Fruit fly (Drosophila melanogaster): ENCODE measurements around the gene CG43082.

CG43082 gene

DNA sequence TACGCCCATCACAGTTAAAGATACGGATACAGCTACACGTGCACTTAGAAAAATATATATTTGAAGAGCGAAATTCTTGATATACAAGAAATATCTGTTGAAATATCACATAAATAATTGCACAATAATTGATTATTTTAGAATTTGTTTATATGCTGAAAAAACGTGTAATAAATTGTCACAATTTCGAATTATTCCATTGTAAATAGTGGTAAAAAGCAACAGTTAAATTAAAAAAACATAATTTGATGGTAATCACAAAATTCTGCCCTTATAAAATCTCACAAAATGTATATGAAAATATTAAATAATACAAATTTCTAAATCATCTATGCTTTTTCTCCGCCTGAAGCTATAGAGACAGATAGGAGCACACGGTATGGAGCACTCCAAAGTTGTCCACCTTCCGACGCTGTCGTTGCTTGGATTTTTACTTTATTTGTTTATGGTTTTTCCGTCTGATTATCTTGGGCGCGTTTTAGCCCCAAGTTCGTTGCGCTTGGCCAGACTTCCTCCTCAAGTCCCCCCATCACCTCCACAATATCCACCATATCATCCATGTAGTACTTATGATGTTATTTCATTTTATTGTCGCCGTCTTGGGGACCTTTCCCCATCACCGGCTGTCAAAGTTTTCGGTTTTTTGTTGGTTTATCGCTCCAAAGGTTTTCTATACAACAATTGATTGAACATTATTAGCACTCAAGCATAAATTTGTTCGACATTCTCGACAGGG lies 42.8 kb downstream of the CG43082 start (continued):
- TF ChIP-seq peb (GFP tag; IDR thresholded peaks at IDR 0.05) (no peak), CG1529 (GFP tag; optimal IDR thresholded peaks at IDR 0.05) (peak; percentile 69), CG2875 (GFP tag; optimal IDR thresholded peaks at IDR 0.05) (peak; percentile 34), HLH3B (GFP tag; IDR thresholded peaks at IDR 0.05) (no peak), CG12659 (GFP tag; optimal IDR thresholded peaks at IDR 0.05) (peak; percentile 47), CG12391 (tag; optimal IDR thresholded peaks at IDR 0.05) (peak; percentile 76), CG18011 (GFP tag; optimal IDR thresholded peaks at IDR 0.05) (no peak), CG14667 (GFP tag; IDR thresholded peaks at IDR 0.05) (no peak; the same call in 1 of the 2 replicates), CG7928 (GFP tag; optimal IDR thresholded peaks at IDR 0.05) (no peak), dmrt99B (tag; optimal IDR thresholded peaks at IDR 0.05) (peak; percentile 78), Elba2 (GFP tag; optimal IDR thresholded peaks at IDR 0.05) (no peak), CG4854 (GFP tag; optimal IDR thresholded peaks at IDR 0.05) (no peak), Antp (GFP tag; optimal IDR thresholded peaks at IDR 0.05) (no peak), E2f1 (GFP tag; IDR thresholded peaks at IDR 0.05) (no peak), Atf3 (GFP tag; optimal IDR thresholded peaks at IDR 0.05) (no peak), CG9932 (GFP tag; IDR thresholded peaks at IDR 0.05) (no peak), Mrtf (GFP tag; IDR thresholded peaks at IDR 0.05) (0 out of 3 replicates have a peak, but pooled peaks have one; percentile 38), ewg (GFP tag; optimal IDR thresholded peaks at IDR 0.05) (peak; percentile 46), dm (GFP tag; optimal IDR thresholded peaks at IDR 0.05) (peak; percentile 25), Optix (GFP tag; IDR thresholded peaks at IDR 0.05) (no peak), Aef1 (GFP tag; IDR thresholded peaks at IDR 0.05) (no peak), CG2199 (GFP tag; IDR thresholded peaks at IDR 0.05) (peak; percentile 74; the same call in 1 of the 3 replicates), CG11093 (GFP tag; IDR thresholded peaks at IDR 0.05) (no peak), CG12299 (tag; optimal IDR thresholded peaks at IDR 0.05) (no peak), stc (GFP tag; IDR thresholded peaks at IDR 0.05) (no peak), CG14860 (GFP tag; IDR thresholded peaks at IDR 0.05; ENCODE audit: partially characterized antibody) (no peak), vnd (GFP tag; IDR thresholded peaks at IDR 0.05; ENCODE audit: partially characterized antibody) (no peak), Atf6 (GFP tag; IDR thresholded peaks at IDR 0.05) (0 out of 2 replicates have a peak, but pooled peaks have one; percentile 24), HmgZ (tag; optimal IDR thresholded peaks at IDR 0.05) (no peak), gce (GFP tag; IDR thresholded peaks at IDR 0.05) (no peak), ase (GFP tag; IDR thresholded peaks at IDR 0.05) (no peak), dati (GFP tag; IDR thresholded peaks at IDR 0.05) (no peak), pita (GFP tag; optimal IDR thresholded peaks at IDR 0.05) (no peak), CG13424 (tag; optimal IDR thresholded peaks at IDR 0.05) (peak; percentile 72), unpg (GFP tag; optimal IDR thresholded peaks at IDR 0.05) (peak; percentile 36), CG4404 (GFP tag; IDR thresholded peaks at IDR 0.05) (no peak), B-H1 (GFP tag; IDR thresholded peaks at IDR 0.05) (no peak), oc (tag; optimal IDR thresholded peaks at IDR 0.05) (no peak), CG42726 (GFP tag; IDR thresholded peaks at IDR 0.05; ENCODE audit: partially characterized antibody) (no peak), NFAT (GFP tag; IDR thresholded peaks at IDR 0.05) (no peak), hbn (GFP tag; IDR thresholded peaks at IDR 0.05; ENCODE audit: partially characterized antibody) (no peak), CG6689 (GFP tag; IDR thresholded peaks at IDR 0.05) (peak; percentile 55), BtbVII (GFP tag; optimal IDR thresholded peaks at IDR 0.05) (peak; percentile 6), ab (GFP tag; optimal IDR thresholded peaks at IDR 0.05) (no peak), jigr1 (GFP tag; IDR thresholded peaks at IDR 0.05) (no peak), GATAe (GFP tag; conservative IDR thresholded peaks at IDR 0.05) (no peak), lbe (GFP tag; optimal IDR thresholded peaks at IDR 0.05) (no peak), CG4617 (GFP tag; optimal IDR thresholded peaks at IDR 0.05; ENCODE audit: borderline replicate concordance) (no peak), tx (GFP tag; optimal IDR thresholded peaks at IDR 0.05) (no peak), Lim3 (GFP tag; IDR thresholded peaks at IDR 0.05) (no peak)
